Worm (Caenorhabditis elegans) whole organism, L1 larva: ENCODE data around the gene F53C11.4.

Source experiments
- C16A3.4 ChIP-seq: fragments of 150-350 bp; optimal IDR thresholded peaks from 2 replicates; lab custom pipeline; 2014; ENCODE audit warnings: missing biosample characterization, missing genetic modification characterization
- F16B12.6 ChIP-seq: fragments of 150-350 bp; optimal IDR thresholded peaks from 2 replicates; lab custom pipeline; 2014; ENCODE audit warnings: missing biosample characterization, missing genetic modification characterization
- alr-1 ChIP-seq: fragments of 200-800 bp; sonication (Bioruptor generic); optimal IDR thresholded peaks from 2 replicates; lab custom pipeline; 2018; ENCODE audit warnings: borderline replicate concordance, mild to moderate bottlenecking, missing genetic modification characterization, missing compliant biosample characterization
- aly-2 ChIP-seq: fragments of 150-350 bp; optimal IDR thresholded peaks from 2 replicates; lab custom pipeline; 2014; ENCODE audit warnings: missing biosample characterization, missing genetic modification characterization
- ama-1 ChIP-seq: fragments of 150-350 bp; optimal IDR thresholded peaks from 2 replicates; lab custom pipeline; 2014
- blmp-1 ChIP-seq: fragments of 150-350 bp; optimal IDR thresholded peaks from 2 replicates; lab custom pipeline; 2014; ENCODE audit warnings: missing biosample characterization, missing genetic modification characterization
- ceh-63 ChIP-seq: fragments of 200-800 bp; sonication (Bioruptor generic); optimal IDR thresholded peaks from 2 replicates; lab custom pipeline; 2018; ENCODE audit warnings: mild to moderate bottlenecking, missing genetic modification characterization, missing compliant biosample characterization
- ceh-8 ChIP-seq: fragments of 200-800 bp; sonication (Bioruptor generic); optimal IDR thresholded peaks from 2 replicates; lab custom pipeline; 2018; ENCODE audit warnings: mild to moderate bottlenecking, missing genetic modification characterization, moderate library complexity, missing compliant biosample characterization
- ceh-82 ChIP-seq, 3 experiments: fragments of 150-350 bp in 1 of 3; sonication (generic microtip) in 2 of 3; optimal IDR thresholded peaks; 2 replicates each; lab custom pipeline; 2014 to 2017; ENCODE audit warnings: missing biosample characterization in 3 of 3, missing genetic modification characterization in 3 of 3
- ceh-88 ChIP-seq: fragments of 200-800 bp; sonication (Bioruptor generic); IDR thresholded peaks from 2 replicates; pipeline ENCODE4 v1.3.6; 2022; ENCODE audit warnings: missing genetic modification characterization, missing compliant biosample characterization
- dpl-1 ChIP-seq, 3 experiments: fragments of 150-350 bp in 2 of 3; sonication (generic microtip) in 1 of 3; optimal IDR thresholded peaks; 2 replicates each; lab custom pipeline; 2014 to 2017; ENCODE audit warnings: missing biosample characterization in 3 of 3, missing genetic modification characterization in 3 of 3, missing genetic modification reagents in 3 of 3
- dsc-1 ChIP-seq: sonication (generic microtip); optimal IDR thresholded peaks from 2 replicates; lab custom pipeline; 2016; ENCODE audit warnings: mild to moderate bottlenecking, missing genetic modification characterization, missing compliant biosample characterization
- efl-1 ChIP-seq, 4 experiments: fragments of 150-350 bp; optimal IDR thresholded peaks in 3 of 4; peaks in 1 of 4; 1 replicate in 1 of 4; 2 replicates in 3 of 4; lab custom pipeline; 2014; ENCODE audit warnings: missing biosample characterization in 2 of 4, missing genetic modification characterization in 2 of 4, missing genetic modification reagents in 2 of 4
- elt-2 ChIP-seq: sonication (generic microtip); optimal IDR thresholded peaks from 2 replicates; lab custom pipeline; 2016; ENCODE audit warnings: missing genetic modification characterization, mild to moderate bottlenecking, inconsistent platforms, missing compliant biosample characterization, missing genetic modification reagents
- elt-3 ChIP-seq, 6 experiments: fragments of 150-350 bp in 1 of 6; sonication (generic microtip); optimal IDR thresholded peaks; 2 replicates each; lab custom pipeline; 2017 to 2018; ENCODE audit warnings: missing biosample characterization in 6 of 6, missing genetic modification characterization in 6 of 6, inconsistent platforms in 1 of 6
- ets-5 ChIP-seq: fragments of 200-800 bp; sonication (Bioruptor generic); IDR thresholded peaks from 2 replicates; pipeline ENCODE4 v1.3.6; 2022; ENCODE audit warnings: missing genetic modification characterization, missing compliant biosample characterization
- fkh-10 ChIP-seq: sonication (generic microtip); optimal IDR thresholded peaks from 2 replicates; lab custom pipeline; 2017; ENCODE audit warnings: missing biosample characterization, missing genetic modification reagents, missing genetic modification characterization
- hlh-17 ChIP-seq: fragments of 200-800 bp; sonication (Bioruptor generic); optimal IDR thresholded peaks from 2 replicates; lab custom pipeline; 2018; ENCODE audit warnings: missing genetic modification characterization, mild to moderate bottlenecking, missing compliant biosample characterization, moderate library complexity, borderline replicate concordance
- hlh-4 ChIP-seq: sonication (generic microtip); optimal IDR thresholded peaks from 2 replicates; lab custom pipeline; 2016; ENCODE audit warnings: mild to moderate bottlenecking, missing genetic modification characterization, missing compliant biosample characterization
- hpl-2 ChIP-seq: fragments of 150-350 bp; optimal IDR thresholded peaks from 2 replicates; lab custom pipeline; 2014; ENCODE audit warnings: missing biosample characterization, missing genetic modification reagents, missing genetic modification characterization
- irx-1 ChIP-seq: sonication (generic microtip); optimal IDR thresholded peaks from 2 replicates; lab custom pipeline; 2016; ENCODE audit warnings: missing genetic modification characterization, missing compliant biosample characterization
- jun-1 ChIP-seq: fragments of 150-350 bp; optimal IDR thresholded peaks from 2 replicates; lab custom pipeline; 2014; ENCODE audit warnings: missing biosample characterization, missing genetic modification reagents, missing genetic modification characterization
- lin-35 ChIP-seq, 2 experiments: fragments of 150-350 bp; optimal IDR thresholded peaks; 2 replicates each; lab custom pipeline; 2014; ENCODE audit warnings: missing biosample characterization in 2 of 2, missing genetic modification characterization in 2 of 2, missing genetic modification reagents in 2 of 2
- lir-3 ChIP-seq: sonication (generic microtip); optimal IDR thresholded peaks from 2 replicates; lab custom pipeline; 2016; ENCODE audit warnings: mild to moderate bottlenecking, missing genetic modification characterization, moderate library complexity, missing compliant biosample characterization; ENCODE audit not compliant: poor library complexity
- lsy-2 ChIP-seq, 2 experiments: fragments of 150-350 bp; optimal IDR thresholded peaks; 2 replicates each; lab custom pipeline; 2014; ENCODE audit warnings: missing biosample characterization in 2 of 2, missing genetic modification characterization in 2 of 2
- mab-9 ChIP-seq: fragments of 200-800 bp; sonication (Bioruptor generic); IDR thresholded peaks from 2 replicates; pipeline ENCODE4 v1.3.6; 2022; ENCODE audit warnings: missing genetic modification reagents, missing genetic modification characterization, missing compliant biosample characterization
- mdl-1 ChIP-seq, 2 experiments: fragments of 150-350 bp; optimal IDR thresholded peaks; 2 replicates each; lab custom pipeline; 2014 to 2017; ENCODE audit warnings: missing biosample characterization in 2 of 2, missing genetic modification characterization in 2 of 2, inconsistent platforms in 1 of 2
- mef-2 ChIP-seq: fragments of 150-350 bp; optimal IDR thresholded peaks from 2 replicates; lab custom pipeline; 2014; ENCODE audit warnings: missing biosample characterization, missing genetic modification characterization
- mep-1 ChIP-seq: fragments of 150-350 bp; optimal IDR thresholded peaks from 2 replicates; lab custom pipeline; 2014; ENCODE audit warnings: missing biosample characterization, missing genetic modification characterization
- nhr-19 ChIP-seq: fragments of 200-800 bp; sonication (Bioruptor generic); conservative IDR thresholded peaks from 2 replicates; pipeline ENCODE4 v1.3.6; 2022; ENCODE audit warnings: missing genetic modification characterization, missing compliant biosample characterization
- nhr-20 ChIP-seq: sonication (generic microtip); optimal IDR thresholded peaks from 2 replicates; lab custom pipeline; 2016; ENCODE audit warnings: mild to moderate bottlenecking, missing genetic modification characterization, missing compliant biosample characterization
- nhr-76 ChIP-seq: sonication (generic microtip); optimal IDR thresholded peaks from 2 replicates; lab custom pipeline; 2017; ENCODE audit warnings: missing biosample characterization, missing genetic modification characterization
- nhr-77 ChIP-seq: fragments of 150-350 bp; optimal IDR thresholded peaks from 2 replicates; lab custom pipeline; 2014; ENCODE audit warnings: missing biosample characterization, missing genetic modification characterization
- nhr-84 ChIP-seq: sonication (generic microtip); optimal IDR thresholded peaks from 2 replicates; lab custom pipeline; 2017; ENCODE audit warnings: missing biosample characterization, missing genetic modification characterization
- nhr-90 ChIP-seq: sonication (generic microtip); optimal IDR thresholded peaks from 2 replicates; lab custom pipeline; 2016; ENCODE audit warnings: mild to moderate bottlenecking, missing genetic modification characterization, missing compliant biosample characterization; ENCODE audit not compliant: poor library complexity
- pqm-1 ChIP-seq: sonication (generic microtip); optimal IDR thresholded peaks from 3 replicates; lab custom pipeline; 2017; ENCODE audit warnings: missing biosample characterization, missing genetic modification characterization
- rnt-1 ChIP-seq: sonication (generic microtip); optimal IDR thresholded peaks from 2 replicates; lab custom pipeline; 2016; ENCODE audit warnings: mild to moderate bottlenecking, missing genetic modification characterization, moderate library complexity, missing compliant biosample characterization
- skn-1 ChIP-seq: fragments of 150-350 bp; optimal IDR thresholded peaks from 2 replicates; lab custom pipeline; 2014; ENCODE audit warnings: missing biosample characterization, missing genetic modification characterization
- snu-23 ChIP-seq: sonication (generic microtip); optimal IDR thresholded peaks from 2 replicates; lab custom pipeline; 2016; ENCODE audit warnings: missing genetic modification characterization, missing compliant biosample characterization
- unc-130 ChIP-seq: fragments of 150-350 bp; optimal IDR thresholded peaks from 2 replicates; lab custom pipeline; 2017; ENCODE audit warnings: missing biosample characterization, missing genetic modification characterization, inconsistent platforms
- unc-62 ChIP-seq: fragments of 150-350 bp; optimal IDR thresholded peaks from 2 replicates; lab custom pipeline; 2014; ENCODE audit warnings: missing biosample characterization, missing genetic modification reagents, missing genetic modification characterization
- unc-86 ChIP-seq: sonication (generic microtip); optimal IDR thresholded peaks from 2 replicates; lab custom pipeline; 2016; ENCODE audit warnings: missing genetic modification characterization, missing compliant biosample characterization
- unc-98 ChIP-seq: fragments of 200-800 bp; sonication (Bioruptor generic); IDR thresholded peaks from 2 replicates; pipeline ENCODE4 v1.3.6; 2022; ENCODE audit warnings: missing genetic modification characterization, missing compliant biosample characterization
- ztf-11 ChIP-seq, 2 experiments: sonication (generic microtip); optimal IDR thresholded peaks; 2 replicates each; lab custom pipeline; 2016 to 2017; ENCODE audit warnings: missing genetic modification characterization in 2 of 2, missing biosample characterization in 1 of 2, missing compliant biosample characterization in 1 of 2

The F53C11.4 gene

ce11 chrV:13787225-13787898, at the start of gene F53C11.4, which contains the start of gene F53C11.5:
Gene F53C11.4, minus strand, starts transcription at chrV:13787352.
Gene F53C11.5, plus strand, starts transcription at chrV:13787549.
- TF ChIP-seq jun-1 (tag; lab: Kevin White, UChicago) (peak; percentile 30), mdl-1 (tag; optimal IDR thresholded peaks at IDR 0.05; lab: Kevin White, UChicago) (peak in 1 of 2 experiments; percentile 39), ceh-63 (GFP tag; lab: Kevin White, UChicago) (no peak), ceh-8 (no peak), nhr-19 (GFP tag; lab: Robert Waterston, UW) (no peak; the same call in 1 of the 2 replicates), rnt-1 (tag; lab: Kevin White, UChicago) (peak; percentile 34), hpl-2 (no peak), ceh-88 (no peak), lsy-2 (tag; optimal IDR thresholded peaks at IDR 0.05; lab: Kevin White, UChicago) (peak; percentile 53 to 81), alr-1 (no peak), unc-98 (no peak), elt-2 (tag; lab: Kevin White, UChicago) (peak; percentile 20), aly-2 (tag; lab: Kevin White, UChicago) (no peak), snu-23 (GFP tag; lab: Kevin White, UChicago) (peak; percentile 17), nhr-90 (tag; lab: Kevin White, UChicago) (no peak), ceh-82 (tag; optimal IDR thresholded peaks at IDR 0.05; lab: Kevin White, UChicago) (no peak), lin-35 (GFP tag; optimal IDR thresholded peaks at IDR 0.05; lab: Kevin White, UChicago) (peak in 1 of 2 experiments; percentile 39), nhr-76 (tag; lab: Kevin White, UChicago) (no peak), dpl-1 (GFP tag; optimal IDR thresholded peaks at IDR 0.05; lab: Kevin White, UChicago) (peak in 1 of 3 experiments; percentile 12), unc-62 (GFP tag; lab: Kevin White, UChicago) (no peak), pqm-1 (tag; lab: Kevin White, UChicago) (peak; percentile 23), nhr-20 (tag; lab: Kevin White, UChicago) (peak; percentile 49), ama-1 (no peak), mep-1 (tag; lab: Kevin White, UChicago) (peak; percentile 67), dsc-1 (tag; lab: Kevin White, UChicago) (peak; percentile 2), skn-1 (peak; percentile 10), ztf-11 (tag; optimal IDR thresholded peaks at IDR 0.05; lab: Kevin White, UChicago) (peak in 1 of 2 experiments; percentile 23), ets-5 (no peak), nhr-77 (tag; lab: Kevin White, UChicago) (no peak), blmp-1 (tag; lab: Kevin White, UChicago) (peak; percentile 63), F16B12.6 (tag; lab: Kevin White, UChicago) (no peak), irx-1 (tag; lab: Kevin White, UChicago) (no peak), unc-130 (no peak), unc-86 (tag; lab: Kevin White, UChicago) (peak; percentile 2), mef-2 (tag; lab: Kevin White, UChicago) (no peak), C16A3.4 (no peak), elt-3 (tag; optimal IDR thresholded peaks at IDR 0.05; lab: Kevin White, UChicago) (peak in 2 of 6 experiments; percentile 31 to 40), hlh-17 (GFP tag; lab: Kevin White, UChicago) (no peak), lir-3 (peak; percentile 15)
- TF ChIP-seq, all 84 proteins: peak for 18

- no peak for TF ChIP-seq mab-9
- TF ChIP-seq unc-62 (GFP tag; lab: Kevin White, UChicago): no peak
- no peak for TF ChIP-seq nhr-19 (GFP tag; lab: Robert Waterston, UW)
- TF ChIP-seq fkh-10 (GFP tag; lab: Kevin White, UChicago): no peak
- TF ChIP-seq nhr-84 (tag; lab: Kevin White, UChicago): no peak
- TF ChIP-seq hlh-4 (tag; lab: Kevin White, UChicago): no peak
- TF ChIP-seq blmp-1 (tag; lab: Kevin White, UChicago): no peak
- no peak for TF ChIP-seq efl-1 (optimal IDR thresholded peaks at IDR 0.05; lab: Kevin White, UChicago)
- TF ChIP-seq efl-1 (GFP tag; optimal IDR thresholded peaks at IDR 0.05 in 1 of 2; lab: Kevin White, UChicago): no peak
- TF ChIP-seq nhr-90 (tag; lab: Kevin White, UChicago): no peak
Measured at ce11 chrV:13833951-13834350, 46.8 kb upstream of the F53C11.4 start, which contains the start of gene srx-129. Gene srx-129, plus strand, starts transcription at chrV:13834251.
